Comparison of ENCODE assay signal across 2 worm cellular contexts in genomic region chrIV:11048871-11049270, ce11.
TF ChIP-seq lines count a peak whose summit lies in the region.

F36H1.11 (plus strand) TSS chrIV:11049171.

TF ChIP-seq in whole organism, late embryonic, 69 proteins besides CTCF, POLR2A, EP300 and RAD21:
- TF ChIP-seq unc-42 (tag; optimal IDR thresholded peaks at IDR 0.05; lab: Kevin White, UChicago) (peak; percentile 44), elt-2 (tag; optimal IDR thresholded peaks at IDR 0.05; lab: Kevin White, UChicago) (no peak)

TF ChIP-seq in whole organism, mixed stage, embryonic, 35 proteins besides CTCF, POLR2A, EP300 and RAD21:
- no peak for TF ChIP-seq nhr-237 (tag; optimal IDR thresholded peaks at IDR 0.05; lab: Kevin White, UChicago)
- no peak for TF ChIP-seq pha-4 (tag; optimal IDR thresholded peaks at IDR 0.05; lab: Kevin White, UChicago)
- TF ChIP-seq cnd-1 (tag; optimal IDR thresholded peaks at IDR 0.05; lab: Kevin White, UChicago), result peak; percentile 18
- TF ChIP-seq ces-1 (GFP tag; optimal IDR thresholded peaks at IDR 0.05; lab: Kevin White, UChicago), result peak; percentile 79
